Worm (Caenorhabditis elegans) whole organism, L1 larva: Measurements from ENCODE around the gene Y37A1B.7.

ENCODE experiments used
- C16A3.4 ChIP-seq: fragments of 150-350 bp; optimal IDR thresholded peaks from 2 replicates; lab custom pipeline; 2014; ENCODE audit warnings: missing biosample characterization, missing genetic modification characterization
- Y116A8C.19 ChIP-seq: sonication (generic microtip); optimal IDR thresholded peaks from 2 replicates; lab custom pipeline; 2016; ENCODE audit warnings: missing compliant biosample characterization, missing genetic modification characterization, borderline replicate concordance
- aha-1 ChIP-seq: fragments of 150-350 bp; optimal IDR thresholded peaks from 2 replicates; lab custom pipeline; 2014; ENCODE audit warnings: missing biosample characterization, missing genetic modification characterization
- alr-1 ChIP-seq: fragments of 200-800 bp; sonication (Bioruptor generic); optimal IDR thresholded peaks from 2 replicates; lab custom pipeline; 2018; ENCODE audit warnings: borderline replicate concordance, mild to moderate bottlenecking, missing genetic modification characterization, missing compliant biosample characterization
- ama-1 ChIP-seq: fragments of 150-350 bp; optimal IDR thresholded peaks from 2 replicates; lab custom pipeline; 2014
- blmp-1 ChIP-seq: fragments of 150-350 bp; optimal IDR thresholded peaks from 2 replicates; lab custom pipeline; 2014; ENCODE audit warnings: missing biosample characterization, missing genetic modification characterization
- ceh-63 ChIP-seq: fragments of 200-800 bp; sonication (Bioruptor generic); optimal IDR thresholded peaks from 2 replicates; lab custom pipeline; 2018; ENCODE audit warnings: mild to moderate bottlenecking, missing genetic modification characterization, missing compliant biosample characterization
- ceh-8 ChIP-seq: fragments of 200-800 bp; sonication (Bioruptor generic); optimal IDR thresholded peaks from 2 replicates; lab custom pipeline; 2018; ENCODE audit warnings: mild to moderate bottlenecking, missing genetic modification characterization, moderate library complexity, missing compliant biosample characterization
- ceh-82 ChIP-seq, 3 experiments: fragments of 150-350 bp in 1 of 3; sonication (generic microtip) in 2 of 3; optimal IDR thresholded peaks; 2 replicates each; lab custom pipeline; 2014 to 2017; ENCODE audit warnings: missing biosample characterization in 3 of 3, missing genetic modification characterization in 3 of 3
- ceh-90 ChIP-seq: sonication (generic microtip); optimal IDR thresholded peaks from 2 replicates; lab custom pipeline; 2016; ENCODE audit warnings: missing genetic modification characterization, missing compliant biosample characterization
- dpl-1 ChIP-seq, 3 experiments: fragments of 150-350 bp in 2 of 3; sonication (generic microtip) in 1 of 3; optimal IDR thresholded peaks; 2 replicates each; lab custom pipeline; 2014 to 2017; ENCODE audit warnings: missing biosample characterization in 3 of 3, missing genetic modification characterization in 3 of 3, missing genetic modification reagents in 3 of 3
- dsc-1 ChIP-seq: sonication (generic microtip); optimal IDR thresholded peaks from 2 replicates; lab custom pipeline; 2016; ENCODE audit warnings: mild to moderate bottlenecking, missing genetic modification characterization, missing compliant biosample characterization
- efl-3 ChIP-seq: fragments of 200-800 bp; sonication (Bioruptor generic); optimal IDR thresholded peaks from 2 replicates; lab custom pipeline; 2018; ENCODE audit warnings: mild to moderate bottlenecking, missing genetic modification characterization, missing compliant biosample characterization
- egl-27 ChIP-seq, 2 experiments: fragments of 150-350 bp in 1 of 2; sonication (generic microtip); optimal IDR thresholded peaks; 3 replicates each; lab custom pipeline; 2017 to 2018; ENCODE audit warnings: missing biosample characterization in 2 of 2, missing genetic modification characterization in 2 of 2, missing genetic modification reagents in 2 of 2
- elt-2 ChIP-seq: sonication (generic microtip); optimal IDR thresholded peaks from 2 replicates; lab custom pipeline; 2016; ENCODE audit warnings: missing genetic modification characterization, mild to moderate bottlenecking, inconsistent platforms, missing compliant biosample characterization, missing genetic modification reagents
- elt-3 ChIP-seq, 6 experiments: fragments of 150-350 bp in 1 of 6; sonication (generic microtip); optimal IDR thresholded peaks; 2 replicates each; lab custom pipeline; 2017 to 2018; ENCODE audit warnings: missing biosample characterization in 6 of 6, missing genetic modification characterization in 6 of 6, inconsistent platforms in 1 of 6
- fkh-4 ChIP-seq: sonication (generic microtip); optimal IDR thresholded peaks from 2 replicates; lab custom pipeline; 2016; ENCODE audit warnings: missing compliant biosample characterization, missing genetic modification characterization, borderline replicate concordance
- fkh-8 ChIP-seq: sonication (generic microtip); optimal IDR thresholded peaks from 2 replicates; lab custom pipeline; 2016; ENCODE audit warnings: mild to moderate bottlenecking, missing genetic modification characterization, missing compliant biosample characterization
- grh-1 ChIP-seq: fragments of 200-800 bp; sonication (Bioruptor generic); IDR thresholded peaks from 2 replicates; pipeline ENCODE4 v1.3.6; 2022; ENCODE audit warnings: missing genetic modification reagents, missing genetic modification characterization, missing compliant biosample characterization
- hlh-17 ChIP-seq: fragments of 200-800 bp; sonication (Bioruptor generic); optimal IDR thresholded peaks from 2 replicates; lab custom pipeline; 2018; ENCODE audit warnings: missing genetic modification characterization, mild to moderate bottlenecking, missing compliant biosample characterization, moderate library complexity, borderline replicate concordance
- hlh-4 ChIP-seq: sonication (generic microtip); optimal IDR thresholded peaks from 2 replicates; lab custom pipeline; 2016; ENCODE audit warnings: mild to moderate bottlenecking, missing genetic modification characterization, missing compliant biosample characterization
- irx-1 ChIP-seq: sonication (generic microtip); optimal IDR thresholded peaks from 2 replicates; lab custom pipeline; 2016; ENCODE audit warnings: missing genetic modification characterization, missing compliant biosample characterization
- isw-1 ChIP-seq: fragments of 200-800 bp; sonication (Bioruptor generic); IDR thresholded peaks from 2 replicates; pipeline ENCODE4 v1.3.6; 2022; ENCODE audit warnings: missing genetic modification characterization, missing compliant biosample characterization
- lin-13 ChIP-seq: fragments of 150-350 bp; optimal IDR thresholded peaks from 2 replicates; lab custom pipeline; 2014; ENCODE audit warnings: missing biosample characterization, missing genetic modification reagents, missing genetic modification characterization
- lin-15B ChIP-seq: fragments of 150-350 bp; sonication (generic microtip); optimal IDR thresholded peaks from 3 replicates; lab custom pipeline; 2014; ENCODE audit warnings: missing biosample characterization, missing genetic modification characterization
- lin-35 ChIP-seq, 2 experiments: fragments of 150-350 bp; optimal IDR thresholded peaks; 2 replicates each; lab custom pipeline; 2014; ENCODE audit warnings: missing biosample characterization in 2 of 2, missing genetic modification characterization in 2 of 2, missing genetic modification reagents in 2 of 2
- mef-2 ChIP-seq: fragments of 150-350 bp; optimal IDR thresholded peaks from 2 replicates; lab custom pipeline; 2014; ENCODE audit warnings: missing biosample characterization, missing genetic modification characterization
- nhr-11 ChIP-seq: fragments of 150-350 bp; optimal IDR thresholded peaks from 2 replicates; lab custom pipeline; 2014; ENCODE audit warnings: missing biosample characterization, missing genetic modification characterization
- nhr-19 ChIP-seq: fragments of 200-800 bp; sonication (Bioruptor generic); conservative IDR thresholded peaks from 2 replicates; pipeline ENCODE4 v1.3.6; 2022; ENCODE audit warnings: missing genetic modification characterization, missing compliant biosample characterization
- nhr-20 ChIP-seq: sonication (generic microtip); optimal IDR thresholded peaks from 2 replicates; lab custom pipeline; 2016; ENCODE audit warnings: mild to moderate bottlenecking, missing genetic modification characterization, missing compliant biosample characterization
- nhr-237 ChIP-seq: fragments of 150-350 bp; optimal IDR thresholded peaks from 2 replicates; lab custom pipeline; 2014; ENCODE audit warnings: missing biosample characterization, missing genetic modification characterization
- nhr-47 ChIP-seq: sonication (generic microtip); optimal IDR thresholded peaks from 2 replicates; lab custom pipeline; 2016; ENCODE audit warnings: mild to moderate bottlenecking, missing genetic modification characterization, moderate library complexity, missing compliant biosample characterization
- nhr-71 ChIP-seq: sonication (generic microtip); optimal IDR thresholded peaks from 2 replicates; lab custom pipeline; 2016; ENCODE audit warnings: mild to moderate bottlenecking, missing genetic modification characterization, moderate library complexity, missing compliant biosample characterization
- nhr-76 ChIP-seq: sonication (generic microtip); optimal IDR thresholded peaks from 2 replicates; lab custom pipeline; 2017; ENCODE audit warnings: missing biosample characterization, missing genetic modification characterization
- nhr-77 ChIP-seq: fragments of 150-350 bp; optimal IDR thresholded peaks from 2 replicates; lab custom pipeline; 2014; ENCODE audit warnings: missing biosample characterization, missing genetic modification characterization
- nhr-85 ChIP-seq: sonication (generic microtip); peaks from one replicate; lab custom pipeline; 2016; ENCODE audit warnings: missing genetic modification characterization, inconsistent platforms, missing compliant biosample characterization
- pag-3 ChIP-seq: sonication (generic microtip); optimal IDR thresholded peaks from 2 replicates; lab custom pipeline; 2017; ENCODE audit warnings: missing genetic modification characterization, mild to moderate bottlenecking, missing compliant biosample characterization, antibody characterized with exemption, borderline replicate concordance; ENCODE audit not compliant: insufficient read depth
- pqm-1 ChIP-seq: sonication (generic microtip); optimal IDR thresholded peaks from 3 replicates; lab custom pipeline; 2017; ENCODE audit warnings: missing biosample characterization, missing genetic modification characterization
- skn-1 ChIP-seq: fragments of 150-350 bp; optimal IDR thresholded peaks from 2 replicates; lab custom pipeline; 2014; ENCODE audit warnings: missing biosample characterization, missing genetic modification characterization
- snu-23 ChIP-seq: sonication (generic microtip); optimal IDR thresholded peaks from 2 replicates; lab custom pipeline; 2016; ENCODE audit warnings: missing genetic modification characterization, missing compliant biosample characterization
- sox-4 ChIP-seq: sonication (generic microtip); optimal IDR thresholded peaks from 2 replicates; lab custom pipeline; 2016; ENCODE audit warnings: missing genetic modification characterization, missing compliant biosample characterization
- sup-37 ChIP-seq: fragments of 200-800 bp; sonication (Bioruptor generic); optimal IDR thresholded peaks from 2 replicates; lab custom pipeline; 2018; ENCODE audit warnings: mild to moderate bottlenecking, missing genetic modification characterization, missing compliant biosample characterization
- swsn-7 ChIP-seq: sonication (generic microtip); optimal IDR thresholded peaks from 2 replicates; lab custom pipeline; 2016; ENCODE audit warnings: missing genetic modification characterization, missing compliant biosample characterization
- unc-130 ChIP-seq: fragments of 150-350 bp; optimal IDR thresholded peaks from 2 replicates; lab custom pipeline; 2017; ENCODE audit warnings: missing biosample characterization, missing genetic modification characterization, inconsistent platforms
- unc-62 ChIP-seq: fragments of 150-350 bp; optimal IDR thresholded peaks from 2 replicates; lab custom pipeline; 2014; ENCODE audit warnings: missing biosample characterization, missing genetic modification reagents, missing genetic modification characterization
- vab-15 ChIP-seq: sonication (generic microtip); optimal IDR thresholded peaks from 2 replicates; lab custom pipeline; 2017; ENCODE audit warnings: missing genotype, mild to moderate bottlenecking, missing genetic modification characterization, missing compliant biosample characterization
- xbp-1 ChIP-seq: sonication (generic microtip); optimal IDR thresholded peaks from 2 replicates; lab custom pipeline; 2016; ENCODE audit warnings: missing genetic modification characterization, missing compliant biosample characterization
- zip-4 ChIP-seq: fragments of 200-800 bp; sonication (Bioruptor generic); optimal IDR thresholded peaks from 2 replicates; lab custom pipeline; 2018; ENCODE audit warnings: mild to moderate bottlenecking, missing genetic modification characterization, moderate library complexity, missing compliant biosample characterization
- ztf-11 ChIP-seq, 2 experiments: sonication (generic microtip); optimal IDR thresholded peaks; 2 replicates each; lab custom pipeline; 2016 to 2017; ENCODE audit warnings: missing genetic modification characterization in 2 of 2, missing biosample characterization in 1 of 2, missing compliant biosample characterization in 1 of 2
- ztf-4 ChIP-seq: fragments of 150-350 bp; optimal IDR thresholded peaks from 2 replicates; lab custom pipeline; 2014; ENCODE audit warnings: missing biosample characterization, missing genetic modification characterization

The Y37A1B.7 gene

DNA sequence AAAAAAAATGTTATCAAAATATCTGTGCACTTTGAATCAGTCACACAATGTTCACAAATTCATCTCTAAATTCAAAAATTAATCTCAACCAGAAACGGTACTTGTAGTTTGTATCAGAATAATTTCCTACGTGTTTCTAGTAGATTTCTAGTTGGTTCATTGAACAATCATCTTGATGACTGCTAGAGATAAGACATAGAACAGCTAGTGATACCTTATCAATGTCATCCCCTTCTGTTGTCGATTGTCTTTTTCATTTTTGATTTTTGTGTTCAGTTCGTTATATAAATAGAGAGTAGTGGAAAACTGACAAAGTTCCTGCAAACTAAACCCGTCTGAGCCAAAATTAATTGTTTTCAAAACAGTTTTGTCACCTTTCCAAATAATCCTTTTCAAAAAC is 6.9 kb upstream of the Y37A1B.7 start:
- no peak for TF ChIP-seq skn-1 (tag; lab: Kevin White, UChicago)
- no peak for TF ChIP-seq grh-1 (GFP tag; lab: Robert Waterston, UW)
- TF ChIP-seq zip-4 (GFP tag; lab: Kevin White, UChicago) = no peak
- no peak for TF ChIP-seq isw-1 (GFP tag; lab: Robert Waterston, UW)
- no peak for TF ChIP-seq nhr-77 (tag; lab: Kevin White, UChicago)
- TF ChIP-seq lin-13 (GFP tag; lab: Kevin White, UChicago) = no peak
- no peak for TF ChIP-seq egl-27 (tag; optimal IDR thresholded peaks at IDR 0.05; lab: Kevin White, UChicago)
- TF ChIP-seq lin-15B (tag; lab: Kevin White, UChicago) = no peak
- no peak for TF ChIP-seq ama-1 (lab: Kevin White, UChicago)
- TF ChIP-seq nhr-71 (tag; lab: Kevin White, UChicago) = no peak
- peak; percentile 55 for TF ChIP-seq elt-2 (tag; lab: Kevin White, UChicago)
- no peak for TF ChIP-seq irx-1 (tag; lab: Kevin White, UChicago)
- TF ChIP-seq C16A3.4 = no peak
- TF ChIP-seq snu-23 (GFP tag; lab: Kevin White, UChicago) = peak; percentile 23
- no peak for TF ChIP-seq Y116A8C.19 (tag; lab: Kevin White, UChicago)
- peak; percentile 58 for TF ChIP-seq nhr-20 (tag; lab: Kevin White, UChicago)
- TF ChIP-seq hlh-17 (GFP tag; lab: Kevin White, UChicago) = no peak
- no peak for TF ChIP-seq ceh-8 (GFP tag; lab: Kevin White, UChicago)
- TF ChIP-seq nhr-76 (tag; lab: Kevin White, UChicago) = no peak
- no peak for TF ChIP-seq nhr-11 (tag; lab: Kevin White, UChicago)
- no peak for TF ChIP-seq xbp-1 (tag; lab: Kevin White, UChicago)
- TF ChIP-seq nhr-47 = no peak
- TF ChIP-seq sup-37 (GFP tag; lab: Kevin White, UChicago) = no peak
- peak in 5 of 6 experiments; percentile 21 to 84 (median 52) for TF ChIP-seq elt-3 (tag; optimal IDR thresholded peaks at IDR 0.05; lab: Kevin White, UChicago)
- TF ChIP-seq unc-130 = no peak
- peak; percentile 18 for TF ChIP-seq blmp-1 (tag; lab: Kevin White, UChicago)
- no peak for TF ChIP-seq ztf-11 (tag; optimal IDR thresholded peaks at IDR 0.05; lab: Kevin White, UChicago)
- TF ChIP-seq aha-1 (tag; lab: Kevin White, UChicago) = no peak
- no peak for TF ChIP-seq alr-1 (tag; lab: Kevin White, UChicago)
- no peak for TF ChIP-seq mef-2 (tag; lab: Kevin White, UChicago)
- TF ChIP-seq fkh-8 (tag; lab: Kevin White, UChicago) = no peak
- TF ChIP-seq vab-15 (tag; lab: Kevin White, UChicago) = no peak
- 0 out of 2 replicates have a peak, but pooled peaks have one; percentile 6 for TF ChIP-seq nhr-19
- no peak for TF ChIP-seq nhr-237 (tag; lab: Kevin White, UChicago)
- no peak for TF ChIP-seq dpl-1 (GFP tag; optimal IDR thresholded peaks at IDR 0.05; lab: Kevin White, UChicago)
- TF ChIP-seq ceh-63 (GFP tag; lab: Kevin White, UChicago) = no peak
- no peak for TF ChIP-seq pag-3
- TF ChIP-seq pqm-1 (tag; lab: Kevin White, UChicago) = peak; percentile 55

- TF ChIP-seq swsn-7 (tag; lab: Kevin White, UChicago) (peak; percentile 12), skn-1 (tag; lab: Kevin White, UChicago) (no peak), isw-1 (GFP tag; lab: Robert Waterston, UW) (no peak), irx-1 (tag; lab: Kevin White, UChicago) (no peak), elt-2 (tag; lab: Kevin White, UChicago) (no peak), ceh-63 (GFP tag; lab: Kevin White, UChicago) (no peak), mef-2 (tag; lab: Kevin White, UChicago) (no peak), efl-3 (GFP tag; lab: Kevin White, UChicago) (no peak), fkh-4 (tag; lab: Kevin White, UChicago) (no peak), egl-27 (tag; optimal IDR thresholded peaks at IDR 0.05; lab: Kevin White, UChicago) (no peak), dsc-1 (tag; lab: Kevin White, UChicago) (no peak), ceh-90 (tag; lab: Kevin White, UChicago) (no peak), blmp-1 (tag; lab: Kevin White, UChicago) (peak; percentile 12), hlh-4 (tag; lab: Kevin White, UChicago) (no peak), nhr-11 (tag; lab: Kevin White, UChicago) (no peak), zip-4 (GFP tag; lab: Kevin White, UChicago) (no peak), ceh-82 (tag; optimal IDR thresholded peaks at IDR 0.05; lab: Kevin White, UChicago) (no peak), nhr-19 (no peak), unc-62 (no peak), sox-4 (no peak), snu-23 (GFP tag; lab: Kevin White, UChicago) (peak; percentile 3), sup-37 (GFP tag; lab: Kevin White, UChicago) (no peak), nhr-71 (tag; lab: Kevin White, UChicago) (peak; percentile 41), nhr-85 (no peak), lin-35 (GFP tag; optimal IDR thresholded peaks at IDR 0.05; lab: Kevin White, UChicago) (no peak), ztf-4 (tag; lab: Kevin White, UChicago) (no peak)
These were observed 3.2 kb upstream of the Y37A1B.7 start for ce11 chrIV:14046777-14047176.
